Worm (Caenorhabditis elegans): ENCODE results near the gene fbxb-64.

DNA sequence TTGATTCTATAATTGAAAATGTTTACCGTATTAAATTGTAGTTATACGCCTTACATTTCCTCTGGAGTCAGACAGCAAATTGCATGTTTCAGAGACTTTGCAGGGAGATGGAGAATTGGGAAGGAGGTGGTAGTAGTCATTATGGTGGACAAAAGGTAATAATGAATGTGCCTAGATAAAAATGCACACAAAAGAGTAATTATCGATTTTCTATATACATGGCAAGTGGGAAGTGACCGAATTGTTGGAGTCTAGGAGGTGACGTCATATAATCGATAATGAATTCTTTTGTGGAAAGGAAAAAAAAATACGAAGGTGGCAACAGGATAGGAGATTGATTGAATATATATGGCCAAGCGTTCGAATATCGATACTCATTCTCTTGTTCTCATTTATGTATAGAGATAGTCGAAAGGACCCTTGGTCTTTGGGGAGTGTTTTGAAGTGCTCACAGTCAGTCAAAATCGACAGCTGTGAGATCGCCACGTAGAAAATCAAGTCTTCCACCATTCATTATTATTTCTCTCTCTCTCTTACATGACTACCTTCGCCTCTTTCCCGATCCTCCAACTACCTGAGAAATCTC, 9.4 kb upstream of the fbxb-64 start, which contains the start of the genes fbxb-63 and fbxb-61:
- TF ChIP-seq ama-1 (optimal IDR thresholded peaks at IDR 0.05): no peak
- TF ChIP-seq zag-1 (tag; optimal IDR thresholded peaks at IDR 0.05): no peak
- TF ChIP-seq nhr-76 (tag; optimal IDR thresholded peaks at IDR 0.05): no peak
- no peak for TF ChIP-seq aly-2 (tag; optimal IDR thresholded peaks at IDR 0.05)
- TF ChIP-seq lin-38 (GFP tag; IDR thresholded peaks at IDR 0.05): no peak
- no peak for TF ChIP-seq egl-27 (tag; optimal IDR thresholded peaks at IDR 0.05)
- no peak for TF ChIP-seq nhr-77 (tag; optimal IDR thresholded peaks at IDR 0.05)
